Worm (Caenorhabditis elegans) whole organism, mixed stage, embryonic: ENCODE results near the gene rpl-16.

Source experiments
- elt-1 ChIP-seq: sonication (generic microtip); optimal IDR thresholded peaks from 2 replicates; lab custom pipeline; 2017; ENCODE audit warnings: missing genetic modification characterization, mild to moderate bottlenecking, missing compliant biosample characterization, antibody characterized with exemption, moderate library complexity, borderline replicate concordance; ENCODE audit not compliant: insufficient read depth
- nhr-28 ChIP-seq: fragments of 150-350 bp; optimal IDR thresholded peaks from 2 replicates; lab custom pipeline; 2014; ENCODE audit warnings: missing biosample characterization, missing genetic modification characterization
- pha-4 ChIP-seq: fragments of 150-350 bp; optimal IDR thresholded peaks from 2 replicates; lab custom pipeline; 2018; ENCODE audit warnings: missing biosample characterization, missing genetic modification reagents, missing genetic modification characterization
- sptf-1 ChIP-seq: sonication (generic microtip); optimal IDR thresholded peaks from 2 replicates; lab custom pipeline; 2017; ENCODE audit warnings: mild to moderate bottlenecking, missing genetic modification characterization, moderate library complexity, missing compliant biosample characterization
- unc-62 ChIP-seq: fragments of 150-350 bp; optimal IDR thresholded peaks from 2 replicates; lab custom pipeline; 2014; ENCODE audit warnings: missing biosample characterization, missing genetic modification reagents, missing genetic modification characterization

- TF ChIP-seq sptf-1 (tag; lab: Kevin White, UChicago), result no peak
- TF ChIP-seq unc-62 (GFP tag; lab: Kevin White, UChicago), result no peak
- no peak for TF ChIP-seq nhr-28
- TF ChIP-seq pha-4 (tag; lab: Kevin White, UChicago), result no peak
- no peak for TF ChIP-seq elt-1
Measured at ce11 chrIII:3482291-3482690, 21.1 kb downstream of the rpl-16 start, which contains the start of gene C34C12.6.
